Worm (Caenorhabditis elegans): ENCODE measurements around the gene W03B1.5.

- no peak for TF ChIP-seq rpc-1 (optimal IDR thresholded peaks at IDR 0.05)
- no peak for TF ChIP-seq rpc-1 (tag; optimal IDR thresholded peaks at IDR 0.05)
- TF ChIP-seq snpc-3.4 (tag; optimal IDR thresholded peaks at IDR 0.05) = no peak
- TF ChIP-seq nfya-2 (GFP tag; IDR thresholded peaks at IDR 0.05) = no peak
- TF ChIP-seq lin-26 (GFP tag; IDR thresholded peaks at IDR 0.05) = no peak
- TF ChIP-seq ama-1 (optimal IDR thresholded peaks at IDR 0.05) = no peak
- TF ChIP-seq ama-1 (GFP tag; optimal IDR thresholded peaks at IDR 0.05) = no peak
- no peak for TF ChIP-seq bed-1 (GFP tag; IDR thresholded peaks at IDR 0.05)
- TF ChIP-seq lin-40 (tag; optimal IDR thresholded peaks at IDR 0.05) = no peak
- TF ChIP-seq bed-2 (GFP tag; IDR thresholded peaks at IDR 0.05) = no peak
- no peak for TF ChIP-seq Y53G8AR.9 (GFP tag; conservative IDR thresholded peaks at IDR 0.05)
- no peak for TF ChIP-seq zfh-2 (GFP tag; conservative IDR thresholded peaks at IDR 0.05)
These were observed 3.4 kb upstream of the W03B1.5 start for ce11 chrIV:4344828-4345227.
